Fruit fly (Drosophila melanogaster) whole organism, embryonic: ENCODE data around the gene Pif1B.
A peak's percentile ranks its signal among the peaks of the same experiment; 100 is the strongest.

Experiments used
- Abd-B ChIP-seq: fragments of 200-800 bp; sonication (Bioruptor generic); optimal IDR thresholded peaks from 2 replicates; lab custom pipeline; 2018; ENCODE audit warnings: missing biosample characterization, mild to moderate bottlenecking, missing genetic modification characterization, moderate library complexity
- Atf3 ChIP-seq: fragments of 200-800 bp; sonication (Bioruptor generic); optimal IDR thresholded peaks from 3 replicates; lab custom pipeline; 2016; ENCODE audit warnings: missing biosample characterization, missing genetic modification characterization
- Blimp-1 ChIP-seq: fragments of 200-800 bp; sonication (Bioruptor generic); optimal IDR thresholded peaks from 3 replicates; lab custom pipeline; 2018; ENCODE audit warnings: missing biosample characterization, missing genetic modification characterization, mild to moderate bottlenecking, moderate library complexity, missing genetic modification reagents
- CG10267 ChIP-seq: fragments of 200-800 bp; sonication (Bioruptor generic); optimal IDR thresholded peaks from 2 replicates; lab custom pipeline; 2018; ENCODE audit warnings: missing biosample characterization, mild to moderate bottlenecking, missing genetic modification characterization, moderate library complexity
- CG10321 ChIP-seq: fragments of 200-800 bp; sonication (Bioruptor generic); IDR thresholded peaks from 2 replicates; pipeline ENCODE4 v1.3.6; 2022; ENCODE audit warnings: missing biosample characterization, missing genetic modification characterization
- CG10654 ChIP-seq: fragments of 200-800 bp; sonication (Bioruptor generic); optimal IDR thresholded peaks from 2 replicates; lab custom pipeline; 2016; ENCODE audit warnings: missing biosample characterization, missing genetic modification characterization
- CG10979 ChIP-seq: fragments of 200-800 bp; sonication (Bioruptor generic); optimal IDR thresholded peaks from 2 replicates; lab custom pipeline; 2018; ENCODE audit warnings: missing biosample characterization, mild to moderate bottlenecking, missing genetic modification characterization, moderate library complexity
- CG11093 ChIP-seq: fragments of 200-800 bp; sonication (Bioruptor generic); IDR thresholded peaks from 3 replicates; pipeline ENCODE4 v1.3.6; 2022; ENCODE audit warnings: missing biosample characterization, missing genetic modification characterization
- CG12942 ChIP-seq: fragments of 200-800 bp; sonication (Bioruptor generic); optimal IDR thresholded peaks from 3 replicates; lab custom pipeline; 2016; ENCODE audit warnings: missing biosample characterization, missing genetic modification characterization
- CG15073 ChIP-seq: fragments of 200-800 bp; sonication (Bioruptor generic); optimal IDR thresholded peaks from 2 replicates; lab custom pipeline; 2016; ENCODE audit warnings: missing biosample characterization, missing genetic modification characterization
- CG16813 ChIP-seq: fragments of 200-800 bp; sonication (Bioruptor generic); IDR thresholded peaks from 3 replicates; pipeline ENCODE4 v1.3.6; 2022; ENCODE audit warnings: missing biosample characterization, missing genetic modification characterization; ENCODE audit not compliant: partially characterized antibody
- CG16863 ChIP-seq: fragments of 200-800 bp; sonication (Bioruptor generic); optimal IDR thresholded peaks from 3 replicates; lab custom pipeline; 2016; ENCODE audit warnings: missing biosample characterization, missing genetic modification characterization
- CG17612 ChIP-seq: fragments of 200-800 bp; sonication (Bioruptor generic); IDR thresholded peaks from 2 replicates; pipeline ENCODE4 v1.3.6; 2022; ENCODE audit warnings: missing biosample characterization, missing genetic modification characterization
- CG17802 ChIP-seq: fragments of 200-800 bp; sonication (Bioruptor generic); optimal IDR thresholded peaks from 2 replicates; lab custom pipeline; 2018; ENCODE audit warnings: missing biosample characterization, mild to moderate bottlenecking, missing genetic modification characterization, moderate library complexity
- CG17829 ChIP-seq: fragments of 200-800 bp; optimal IDR thresholded peaks from 2 replicates; lab custom pipeline; 2019; ENCODE audit warnings: missing biosample characterization, mild to moderate bottlenecking, missing genetic modification characterization, moderate library complexity
- CG2712 ChIP-seq: fragments of 200-800 bp; optimal IDR thresholded peaks from 3 replicates; lab custom pipeline; 2019; ENCODE audit warnings: missing biosample characterization, mild to moderate bottlenecking, missing genetic modification characterization, moderate library complexity
- CG30403 ChIP-seq: fragments of 200-800 bp; sonication (Bioruptor generic); optimal IDR thresholded peaks from 3 replicates; lab custom pipeline; 2016; ENCODE audit warnings: missing biosample characterization, missing genetic modification characterization
- CG31441 ChIP-seq: fragments of 200-800 bp; sonication (Bioruptor generic); IDR thresholded peaks from 2 replicates; pipeline ENCODE4 v1.3.6; 2022; ENCODE audit warnings: missing biosample characterization, missing genetic modification characterization
- CG6175 ChIP-seq: fragments of 200-800 bp; sonication (Bioruptor generic); IDR thresholded peaks from 3 replicates; pipeline ENCODE4 v1.3.6; 2022; ENCODE audit warnings: missing biosample characterization, missing genetic modification characterization
- CG7357 ChIP-seq: fragments of 200-800 bp; sonication (Bioruptor generic); IDR thresholded peaks from 3 replicates; pipeline ENCODE4 v1.3.6; 2022; ENCODE audit warnings: missing biosample characterization, missing genetic modification characterization
- CG8944 ChIP-seq: fragments of 200-800 bp; sonication (Bioruptor generic); optimal IDR thresholded peaks from 3 replicates; lab custom pipeline; 2016; ENCODE audit warnings: missing biosample characterization, missing genetic modification characterization
- CG9609 ChIP-seq: fragments of 200-800 bp; sonication (Bioruptor generic); optimal IDR thresholded peaks from 3 replicates; lab custom pipeline; 2016; ENCODE audit warnings: missing biosample characterization, missing genetic modification characterization
- CG9797 ChIP-seq: fragments of 200-800 bp; sonication (Bioruptor generic); optimal IDR thresholded peaks from 3 replicates; lab custom pipeline; 2018; ENCODE audit warnings: missing biosample characterization, mild to moderate bottlenecking, missing genetic modification characterization
- CG9817 ChIP-seq: fragments of 200-800 bp; sonication (Bioruptor generic); optimal IDR thresholded peaks from 2 replicates; lab custom pipeline; 2018; ENCODE audit warnings: missing biosample characterization, mild to moderate bottlenecking, missing genetic modification characterization, moderate library complexity
- Elba2 ChIP-seq: fragments of 200-800 bp; sonication (Bioruptor generic); optimal IDR thresholded peaks from 3 replicates; lab custom pipeline; 2016; ENCODE audit warnings: missing biosample characterization, missing genetic modification characterization
- NC2β ChIP-seq: fragments of 200-800 bp; sonication (Bioruptor generic); optimal IDR thresholded peaks from 2 replicates; lab custom pipeline; 2016; ENCODE audit warnings: missing biosample characterization, missing genetic modification characterization
- al ChIP-seq: fragments of 200-800 bp; sonication (Bioruptor generic); IDR thresholded peaks from 2 replicates; pipeline ENCODE4 v1.3.6; 2022; ENCODE audit warnings: missing biosample characterization, missing genetic modification characterization
- ap ChIP-seq: fragments of 200-800 bp; sonication (Bioruptor generic); IDR thresholded peaks from 2 replicates; pipeline ENCODE4 v1.3.6; 2022; ENCODE audit warnings: missing biosample characterization, missing genetic modification characterization
- az2 ChIP-seq: fragments of 200-800 bp; sonication (Bioruptor generic); optimal IDR thresholded peaks from 3 replicates; lab custom pipeline; 2016; ENCODE audit warnings: missing biosample characterization, missing genetic modification characterization
- chinmo ChIP-seq: fragments of 200-800 bp; sonication (Bioruptor generic); IDR thresholded peaks from 4 replicates; pipeline ENCODE4 v1.3.6; 2022; ENCODE audit warnings: missing biosample characterization, missing genetic modification characterization; ENCODE audit not compliant: partially characterized antibody
- dmrt99B ChIP-seq: fragments of 200-800 bp; sonication (Bioruptor generic); optimal IDR thresholded peaks from 2 replicates; lab custom pipeline; 2018; ENCODE audit warnings: missing biosample characterization, mild to moderate bottlenecking, missing genetic modification characterization, moderate library complexity
- fu2 ChIP-seq: fragments of 200-800 bp; sonication (Bioruptor generic); optimal IDR thresholded peaks from 2 replicates; lab custom pipeline; 2016; ENCODE audit warnings: missing biosample characterization, missing genetic modification characterization
- gro ChIP-seq: fragments of 200-800 bp; sonication (Bioruptor generic); optimal IDR thresholded peaks from 2 replicates; lab custom pipeline; 2016; ENCODE audit warnings: missing biosample characterization, missing genetic modification characterization
- gsb ChIP-seq: fragments of 200-800 bp; sonication (Bioruptor generic); IDR thresholded peaks from 2 replicates; pipeline ENCODE4 v1.3.6; 2022; ENCODE audit warnings: missing biosample characterization, missing genetic modification characterization
- kni ChIP-seq: fragments of 200-800 bp; sonication (Bioruptor generic); optimal IDR thresholded peaks from 3 replicates; lab custom pipeline; 2017; ENCODE audit warnings: mild to moderate bottlenecking, missing biosample characterization, missing genetic modification reagents, missing genetic modification characterization
- lbe ChIP-seq: fragments of 200-800 bp; sonication (Bioruptor generic); optimal IDR thresholded peaks from 2 replicates; lab custom pipeline; 2016; ENCODE audit warnings: missing biosample characterization, mild to moderate bottlenecking, missing genetic modification characterization
- lov ChIP-seq, 2 experiments: fragments of 200-800 bp in 1 of 2; fragments of >200 bp in 1 of 2; sonication (Bioruptor generic) in 1 of 2; IDR thresholded peaks in 1 of 2; optimal IDR thresholded peaks in 1 of 2; 2 replicates in 1 of 2; 3 replicates in 1 of 2; pipeline versions ENCODE4 v1.3.6 to Lab custom; 2017 to 2022; ENCODE audit warnings: missing biosample characterization in 1 of 2, missing genetic modification characterization in 1 of 2
- nmo ChIP-seq: fragments of 200-800 bp; sonication (Bioruptor generic); optimal IDR thresholded peaks from 2 replicates; lab custom pipeline; 2018; ENCODE audit warnings: missing biosample characterization, mild to moderate bottlenecking, missing genetic modification characterization, moderate library complexity
- nom ChIP-seq: fragments of 200-800 bp; sonication (Bioruptor generic); optimal IDR thresholded peaks from 2 replicates; lab custom pipeline; 2017; ENCODE audit warnings: missing biosample characterization, missing genetic modification characterization, mild to moderate bottlenecking, moderate library complexity, missing genetic modification reagents
- pfk ChIP-seq: fragments of 200-800 bp; sonication (Bioruptor generic); optimal IDR thresholded peaks from 2 replicates; lab custom pipeline; 2018; ENCODE audit warnings: missing biosample characterization, mild to moderate bottlenecking, missing genetic modification characterization, moderate library complexity
- prd ChIP-seq, 3 experiments: fragments of >200 bp in 2 of 3; fragments of 200-800 bp in 1 of 3; sonication (Bioruptor generic) in 1 of 3; optimal IDR thresholded peaks in 2 of 3; IDR thresholded peaks in 1 of 3; 2 replicates in 2 of 3; 3 replicates in 1 of 3; pipeline versions ENCODE4 v1.3.6 to Lab custom; 2017 to 2022; ENCODE audit warnings: missing biosample characterization in 1 of 3, missing genetic modification characterization in 1 of 3
- sens ChIP-seq: fragments of 200-800 bp; sonication (Bioruptor generic); peaks from one replicate; lab custom pipeline; 2016; ENCODE audit warnings: missing biosample characterization, missing genetic modification characterization
- sr ChIP-seq: fragments of 200-800 bp; sonication (Bioruptor generic); IDR thresholded peaks from 3 replicates; pipeline ENCODE4 v1.3.6; 2022; ENCODE audit warnings: missing biosample characterization, missing genetic modification characterization
- tap ChIP-seq: fragments of 200-800 bp; optimal IDR thresholded peaks from 3 replicates; lab custom pipeline; 2019; ENCODE audit warnings: missing biosample characterization, mild to moderate bottlenecking, missing genetic modification characterization, moderate library complexity
- ttk ChIP-seq: fragments of 200-800 bp; sonication (Bioruptor generic); IDR thresholded peaks from 2 replicates; pipeline ENCODE4 v2.1.2; 2022; ENCODE audit warnings: missing biosample characterization, missing genetic modification characterization
- vvl ChIP-seq: fragments of 200-800 bp; sonication (Bioruptor generic); IDR thresholded peaks from 2 replicates; pipeline ENCODE4 v1.3.6; 2022; ENCODE audit warnings: missing biosample characterization, missing genetic modification characterization
- z ChIP-seq: fragments of 200-800 bp; sonication (Bioruptor generic); IDR thresholded peaks from 3 replicates; pipeline ENCODE4 v1.3.6; 2022; ENCODE audit warnings: missing biosample characterization, missing genetic modification characterization
- zen2 ChIP-seq: fragments of 200-800 bp; sonication (Bioruptor generic); IDR thresholded peaks from 3 replicates; pipeline ENCODE4 v1.3.6; 2022; ENCODE audit warnings: missing biosample characterization, missing genetic modification characterization; ENCODE audit not compliant: partially characterized antibody

Gene Pif1B

DNA sequence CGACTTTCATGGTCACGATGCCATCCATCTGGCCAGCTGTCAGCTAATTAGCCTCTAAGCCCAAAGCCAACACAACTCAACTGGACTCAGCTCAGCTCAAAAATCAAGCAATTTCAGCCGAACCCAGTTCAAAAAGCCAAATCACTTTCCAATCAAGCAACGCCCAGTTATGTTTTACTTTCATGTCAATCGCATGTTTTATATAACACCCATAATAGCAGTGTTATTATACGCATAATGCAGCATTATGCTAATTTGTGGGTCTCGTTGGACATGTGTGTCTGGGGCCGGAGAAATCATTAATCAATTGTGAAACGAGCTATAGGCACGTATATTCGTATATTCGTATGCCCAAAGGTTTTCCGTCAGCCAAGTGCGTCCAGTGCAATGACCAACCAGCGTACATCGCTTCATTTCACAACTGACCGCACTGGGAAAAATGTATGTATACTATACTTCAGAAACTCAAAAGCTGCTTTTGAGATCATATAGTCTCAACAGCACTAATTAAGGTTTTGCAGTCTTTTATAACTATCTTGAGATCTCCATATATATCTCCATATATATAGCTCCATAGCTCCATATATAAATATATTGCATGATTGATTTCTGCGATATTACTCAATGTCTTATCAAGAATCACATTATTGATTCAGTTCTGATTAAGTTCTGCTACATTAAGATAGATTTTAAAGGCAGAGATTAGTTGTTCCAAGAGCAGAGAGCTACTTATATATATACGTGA, 13.3 kb downstream of the Pif1B start (continued):
- no peak for TF ChIP-seq CG10654 (GFP tag; lab: Kevin White, UChicago)
- TF ChIP-seq sr (GFP tag; lab: Robert Waterston, UW), result no peak
- TF ChIP-seq Blimp-1 (GFP tag; lab: Kevin White, UChicago), result peak; percentile 64
- TF ChIP-seq CG17802 (tag; lab: Kevin White, UChicago), result no peak
- TF ChIP-seq Atf3, result no peak
- no peak for TF ChIP-seq nom (GFP tag; lab: Kevin White, UChicago)
- TF ChIP-seq CG10979 (tag; lab: Kevin White, UChicago), result peak; percentile 44
- peak; percentile 30 for TF ChIP-seq dmrt99B (tag; lab: Kevin White, UChicago)
- TF ChIP-seq ap (GFP tag; lab: Robert Waterston, UW), result no peak
- TF ChIP-seq al (GFP tag; lab: Robert Waterston, UW), result no peak
- no peak for TF ChIP-seq Elba2 (GFP tag; lab: Kevin White, UChicago)
- TF ChIP-seq CG16863, result no peak
- TF ChIP-seq CG17829 (tag; lab: Kevin White, UChicago), result peak; percentile 5
- TF ChIP-seq CG31441 (GFP tag; lab: Robert Waterston, UW), result peak; percentile 52; the same call in 1 of the 2 replicates
- no peak for TF ChIP-seq CG16813 (GFP tag; lab: Robert Waterston, UW)
- no peak for TF ChIP-seq pfk (GFP tag; lab: Kevin White, UChicago)
- TF ChIP-seq CG30403 (GFP tag; lab: Kevin White, UChicago), result no peak
- no peak for TF ChIP-seq CG11093 (GFP tag; lab: Robert Waterston, UW)
- TF ChIP-seq kni, result peak; percentile 1
- peak; percentile 80 for TF ChIP-seq sens
- no peak for TF ChIP-seq CG17612 (GFP tag; lab: Robert Waterston, UW)
- TF ChIP-seq nmo, result peak; percentile 29
- no peak for TF ChIP-seq CG9817 (tag; lab: Kevin White, UChicago)
- TF ChIP-seq vvl (GFP tag; lab: Robert Waterston, UW), result peak; percentile 64; the same call in 1 of the 2 replicates
- TF ChIP-seq, all 482 proteins: peak for 18

- TF ChIP-seq tap (tag; lab: Kevin White, UChicago) (no peak), z (peak; percentile 95), dmrt99B (tag; lab: Kevin White, UChicago) (no peak), chinmo (0 out of 4 replicates have a peak, but pooled peaks have one; percentile 33), gro (GFP tag; lab: Kevin White, UChicago) (no peak), CG12942 (no peak), ttk (GFP tag; lab: Robert Waterston, UW) (no peak), CG6175 (GFP tag; lab: Robert Waterston, UW) (no peak), lbe (GFP tag; lab: Kevin White, UChicago) (no peak), CG9609 (no peak), CG9797 (no peak), zen2 (GFP tag; lab: Robert Waterston, UW) (0 out of 3 replicates have a peak, but pooled peaks have one; percentile 19), CG10267 (tag; lab: Kevin White, UChicago) (no peak)
Observed at dm6 chr3R:8785451-8785850, 15.5 kb downstream of the Pif1B start.

- TF ChIP-seq gsb (no peak), CG10321 (no peak), Abd-B (no peak), CG15073 (GFP tag; lab: Kevin White, UChicago) (no peak), CG8944 (GFP tag; lab: Kevin White, UChicago) (no peak), CG7357 (GFP tag; lab: Robert Waterston, UW) (0 out of 3 replicates have a peak, but pooled peaks have one; percentile 44), fu2 (peak; percentile 10), az2 (no peak), prd (optimal IDR thresholded peaks at IDR 0.05; lab: Kevin White, UChicago) (no peak), prd (GFP tag; IDR thresholded peaks at IDR 0.05; lab: Robert Waterston, UW) (peak; percentile 63), lov (optimal IDR thresholded peaks at IDR 0.05; lab: Kevin White, UChicago) (no peak), lov (GFP tag; IDR thresholded peaks at IDR 0.05; lab: Robert Waterston, UW) (no peak), CG2712 (tag; lab: Kevin White, UChicago) (no peak), CG16863 (peak; percentile 25), NC2β (GFP tag; lab: Kevin White, UChicago) (no peak)
Observed at dm6 chr3R:8784788-8785187, 16.2 kb downstream of the Pif1B start.
